Worm (Caenorhabditis elegans) whole organism, early embryonic: ENCODE measurements around the gene Y38H6C.21.

ENCODE experiments used
- F13C5.2 ChIP-seq: sonication (generic microtip); optimal IDR thresholded peaks from 2 replicates; lab custom pipeline; 2017; ENCODE audit warnings: mild to moderate bottlenecking, missing genetic modification characterization, inconsistent platforms, missing compliant biosample characterization
- ama-1 ChIP-seq: fragments of 150-350 bp; optimal IDR thresholded peaks from 2 replicates; lab custom pipeline; 2014
- ceh-13 ChIP-seq: fragments of 200-800 bp; sonication (Bioruptor generic); optimal IDR thresholded peaks from 2 replicates; lab custom pipeline; 2018; ENCODE audit warnings: mild to moderate bottlenecking, missing genetic modification characterization, missing compliant biosample characterization
- ets-7 ChIP-seq: sonication (generic microtip); optimal IDR thresholded peaks from 2 replicates; lab custom pipeline; 2016; ENCODE audit warnings: missing genotype, missing genetic modification characterization, missing compliant biosample characterization
- flt-1 ChIP-seq: fragments of 200-800 bp; sonication (Bioruptor generic); IDR thresholded peaks from 2 replicates; pipeline ENCODE4 v1.3.6; 2022; ENCODE audit warnings: missing genetic modification characterization, missing compliant biosample characterization
- hmbx-1 ChIP-seq: sonication (generic microtip); optimal IDR thresholded peaks from 2 replicates; lab custom pipeline; 2016; ENCODE audit warnings: mild to moderate bottlenecking, missing genetic modification characterization, missing compliant biosample characterization
- hmg-4 ChIP-seq: fragments of 200-800 bp; sonication (Bioruptor generic); optimal IDR thresholded peaks from 2 replicates; lab custom pipeline; 2018; ENCODE audit warnings: mild to moderate bottlenecking, missing genetic modification characterization, missing compliant biosample characterization
- pes-1 ChIP-seq: fragments of 200-800 bp; sonication (Bioruptor generic); IDR thresholded peaks from 2 replicates; pipeline ENCODE4 v1.3.6; 2022; ENCODE audit warnings: missing genetic modification reagents, missing genetic modification characterization, missing compliant biosample characterization
- tbx-11 ChIP-seq: fragments of 200-800 bp; sonication (Bioruptor generic); IDR thresholded peaks from 2 replicates; pipeline ENCODE4 v1.3.6; 2022; ENCODE audit warnings: missing genetic modification characterization, missing compliant biosample characterization
- tbx-37 ChIP-seq: fragments of 200-800 bp; sonication (Bioruptor generic); conservative IDR thresholded peaks from 2 replicates; pipeline ENCODE4 v1.3.6; 2022; ENCODE audit warnings: missing genetic modification reagents, missing genetic modification characterization, missing compliant biosample characterization

DNA sequence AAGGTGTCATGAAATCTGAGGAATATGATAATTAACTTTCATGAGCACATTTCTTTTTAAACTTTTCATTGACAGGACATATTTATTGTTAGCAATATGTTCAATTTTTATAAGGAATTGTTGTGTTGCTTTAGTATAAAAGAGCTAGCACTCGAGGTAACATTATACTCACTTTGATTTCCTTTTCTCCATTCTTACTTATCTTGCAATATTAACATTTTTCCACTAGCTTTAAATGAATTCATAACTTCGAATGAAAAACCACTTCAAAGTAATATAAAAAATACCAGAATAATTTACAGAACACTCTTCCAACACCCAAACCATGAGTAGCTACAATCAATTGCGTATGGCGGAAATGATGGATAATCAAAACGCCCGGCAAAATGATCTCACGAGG, 18.3 kb upstream of the Y38H6C.21 start, which contains the start of gene F26F2.5:
- TF ChIP-seq ama-1 (lab: Kevin White, UChicago) (no peak), F13C5.2 (tag; lab: Kevin White, UChicago) (no peak), flt-1 (no peak), tbx-37 (GFP tag; lab: Robert Waterston, UW) (no peak), pes-1 (no peak), tbx-11 (GFP tag; lab: Robert Waterston, UW) (no peak), hmg-4 (no peak), hmbx-1 (tag; lab: Kevin White, UChicago) (no peak), ets-7 (tag; lab: Kevin White, UChicago) (no peak), ceh-13 (GFP tag; lab: Kevin White, UChicago) (no peak)
